Fruit fly (Drosophila melanogaster) whole organism, embryonic: ENCODE data around the gene Fibp.

Experiments used
- Awh ChIP-seq: fragments of 200-800 bp; sonication (Bioruptor generic); IDR thresholded peaks from 2 replicates; pipeline ENCODE4, ENCODE4 v1.3.6; 2022; ENCODE audit warnings: missing biosample characterization, missing genetic modification characterization
- C15 ChIP-seq: fragments of 200-800 bp; sonication (Bioruptor generic); IDR thresholded peaks from 3 replicates; pipeline ENCODE4 v1.3.6; 2022; ENCODE audit warnings: missing biosample characterization, missing genetic modification characterization
- CG10267 ChIP-seq: fragments of 200-800 bp; sonication (Bioruptor generic); optimal IDR thresholded peaks from 2 replicates; lab custom pipeline; 2018; ENCODE audit warnings: missing biosample characterization, mild to moderate bottlenecking, missing genetic modification characterization, moderate library complexity
- CG10321 ChIP-seq: fragments of 200-800 bp; sonication (Bioruptor generic); IDR thresholded peaks from 2 replicates; pipeline ENCODE4 v1.3.6; 2022; ENCODE audit warnings: missing biosample characterization, missing genetic modification characterization
- CG10959 ChIP-seq: fragments of 200-800 bp; sonication (Bioruptor generic); IDR thresholded peaks from 2 replicates; pipeline ENCODE4 v1.3.6; 2022; ENCODE audit warnings: missing biosample characterization, missing genetic modification characterization
- CG10979 ChIP-seq: fragments of 200-800 bp; sonication (Bioruptor generic); optimal IDR thresholded peaks from 2 replicates; lab custom pipeline; 2018; ENCODE audit warnings: missing biosample characterization, mild to moderate bottlenecking, missing genetic modification characterization, moderate library complexity
- CG11085 ChIP-seq: fragments of 200-800 bp; sonication (Bioruptor generic); IDR thresholded peaks from 2 replicates; pipeline ENCODE4 v1.3.6; 2022; ENCODE audit warnings: missing biosample characterization, missing genetic modification characterization
- CG12104 ChIP-seq: fragments of 200-800 bp; sonication (Bioruptor generic); optimal IDR thresholded peaks from 3 replicates; lab custom pipeline; 2016; ENCODE audit warnings: missing biosample characterization, missing genetic modification characterization
- CG14014 ChIP-seq: fragments of 200-800 bp; sonication (Bioruptor generic); IDR thresholded peaks from 2 replicates; pipeline ENCODE4 v1.3.6; 2022; ENCODE audit warnings: missing biosample characterization, missing genetic modification characterization
- CG17568 ChIP-seq: fragments of 200-800 bp; sonication (Bioruptor generic); optimal IDR thresholded peaks from 2 replicates; lab custom pipeline; 2018; ENCODE audit warnings: missing biosample characterization, mild to moderate bottlenecking, missing genetic modification characterization, moderate library complexity
- CG18262 ChIP-seq: fragments of 200-800 bp; optimal IDR thresholded peaks from 3 replicates; lab custom pipeline; 2019; ENCODE audit warnings: missing biosample characterization, mild to moderate bottlenecking, missing genetic modification characterization, moderate library complexity
- CG2889 ChIP-seq: fragments of 200-800 bp; sonication (Bioruptor generic); IDR thresholded peaks from 3 replicates; pipeline ENCODE4 v1.3.6; 2022; ENCODE audit warnings: missing biosample characterization, missing genetic modification characterization
- CG33213 ChIP-seq: fragments of 200-800 bp; sonication (Bioruptor generic); optimal IDR thresholded peaks from 3 replicates; lab custom pipeline; 2016; ENCODE audit warnings: missing biosample characterization, missing genetic modification characterization
- CG3838 ChIP-seq: fragments of 200-800 bp; sonication (Bioruptor generic); optimal IDR thresholded peaks from 3 replicates; lab custom pipeline; 2016; ENCODE audit warnings: missing biosample characterization, missing genetic modification characterization
- CG4854 ChIP-seq: fragments of 200-800 bp; sonication (Bioruptor generic); optimal IDR thresholded peaks from 2 replicates; lab custom pipeline; 2016; ENCODE audit warnings: missing biosample characterization, missing genetic modification characterization, inconsistent platforms
- CG5953 ChIP-seq: fragments of 200-800 bp; sonication (Bioruptor generic); IDR thresholded peaks from 2 replicates; pipeline ENCODE4 v1.3.6; 2022; ENCODE audit warnings: missing biosample characterization, missing genetic modification characterization
- CG6654 ChIP-seq: fragments of 200-800 bp; sonication (Bioruptor generic); optimal IDR thresholded peaks from 2 replicates; lab custom pipeline; 2017; ENCODE audit warnings: missing biosample characterization, mild to moderate bottlenecking, missing genetic modification characterization
- CG7786 ChIP-seq: fragments of 200-800 bp; sonication (Bioruptor generic); optimal IDR thresholded peaks from 2 replicates; lab custom pipeline; 2016; ENCODE audit warnings: missing biosample characterization, missing genetic modification characterization
- CG7928 ChIP-seq: fragments of 200-800 bp; sonication (Bioruptor generic); optimal IDR thresholded peaks from 2 replicates; lab custom pipeline; 2017; ENCODE audit warnings: missing biosample characterization, mild to moderate bottlenecking, missing genetic modification characterization
- CG8089 ChIP-seq: fragments of 200-800 bp; sonication (Bioruptor generic); optimal IDR thresholded peaks from 3 replicates; lab custom pipeline; 2016; ENCODE audit warnings: missing biosample characterization, missing genetic modification characterization
- Elba2 ChIP-seq: fragments of 200-800 bp; sonication (Bioruptor generic); optimal IDR thresholded peaks from 3 replicates; lab custom pipeline; 2016; ENCODE audit warnings: missing biosample characterization, missing genetic modification characterization
- Fer1 ChIP-seq: fragments of 200-800 bp; sonication (Bioruptor generic); optimal IDR thresholded peaks from 2 replicates; lab custom pipeline; 2017; ENCODE audit warnings: missing biosample characterization, mild to moderate bottlenecking, missing genetic modification characterization
- Hey ChIP-seq: fragments of 200-800 bp; sonication (Bioruptor generic); optimal IDR thresholded peaks from 3 replicates; lab custom pipeline; 2018; ENCODE audit warnings: missing biosample characterization, mild to moderate bottlenecking, missing genetic modification characterization
- Kr ChIP-seq: fragments of 200-800 bp; sonication (Bioruptor generic); optimal IDR thresholded peaks from 2 replicates; lab custom pipeline; 2017; ENCODE audit warnings: missing biosample characterization, mild to moderate bottlenecking, missing genetic modification characterization
- MESR4 ChIP-seq: fragments of 200-800 bp; sonication (Bioruptor generic); optimal IDR thresholded peaks from 2 replicates; lab custom pipeline; 2018; ENCODE audit warnings: missing biosample characterization, mild to moderate bottlenecking, missing genetic modification characterization, moderate library complexity
- Scr ChIP-seq: fragments of 200-800 bp; sonication (Bioruptor generic); IDR thresholded peaks from 2 replicates; pipeline ENCODE4 v1.3.6; 2022; ENCODE audit warnings: missing biosample characterization, missing genetic modification characterization; ENCODE audit not compliant: partially characterized antibody
- Spps ChIP-seq: fragments of 200-800 bp; sonication (Bioruptor generic); optimal IDR thresholded peaks from 2 replicates; lab custom pipeline; 2018; ENCODE audit warnings: missing biosample characterization, mild to moderate bottlenecking, missing genetic modification characterization
- Sry-β ChIP-seq: fragments of 200-800 bp; sonication (Bioruptor generic); optimal IDR thresholded peaks from 2 replicates; lab custom pipeline; 2018; ENCODE audit warnings: missing biosample characterization, mild to moderate bottlenecking, missing genetic modification characterization, moderate library complexity
- Trl ChIP-seq, 3 experiments: fragments of >200 bp in 2 of 3; fragments of 200-800 bp in 1 of 3; sonication (Bioruptor generic) in 1 of 3; optimal IDR thresholded peaks; 2 replicates in 1 of 3; 3 replicates in 2 of 3; lab custom pipeline; 2016 to 2017; ENCODE audit warnings: missing biosample characterization in 1 of 3, missing genetic modification characterization in 1 of 3
- ac ChIP-seq: fragments of 200-800 bp; sonication (Bioruptor generic); optimal IDR thresholded peaks from 3 replicates; lab custom pipeline; 2017; ENCODE audit warnings: missing biosample characterization, mild to moderate bottlenecking, missing genetic modification characterization
- ap ChIP-seq: fragments of 200-800 bp; sonication (Bioruptor generic); IDR thresholded peaks from 2 replicates; pipeline ENCODE4 v1.3.6; 2022; ENCODE audit warnings: missing biosample characterization, missing genetic modification characterization
- br ChIP-seq: fragments of >200 bp; optimal IDR thresholded peaks from 2 replicates; lab custom pipeline; 2017
- ci ChIP-seq: fragments of 200-800 bp; sonication (Bioruptor generic); IDR thresholded peaks from 3 replicates; pipeline ENCODE4 v1.3.6; 2022; ENCODE audit warnings: missing biosample characterization, missing genetic modification characterization
- corto ChIP-seq: fragments of 200-800 bp; sonication (Bioruptor generic); optimal IDR thresholded peaks from 2 replicates; lab custom pipeline; 2016; ENCODE audit warnings: missing biosample characterization, mild to moderate bottlenecking, missing genetic modification characterization, moderate library complexity
- crol ChIP-seq: fragments of 200-800 bp; sonication (Bioruptor generic); IDR thresholded peaks from 2 replicates; pipeline ENCODE4 v1.3.6; 2022; ENCODE audit warnings: missing biosample characterization, missing genetic modification characterization
- dan ChIP-seq: fragments of 200-800 bp; sonication (Bioruptor generic); IDR thresholded peaks from 2 replicates; pipeline ENCODE4 v1.3.6; 2022; ENCODE audit warnings: missing biosample characterization, missing genetic modification characterization
- dpn ChIP-seq, 2 experiments: fragments of 200-800 bp; sonication (Bioruptor generic); optimal IDR thresholded peaks; 3 replicates each; lab custom pipeline; 2016; ENCODE audit warnings: missing biosample characterization in 2 of 2, missing genetic modification characterization in 2 of 2
- emc ChIP-seq: fragments of 200-800 bp; sonication (Bioruptor generic); optimal IDR thresholded peaks from 2 replicates; lab custom pipeline; 2016; ENCODE audit warnings: missing biosample characterization, missing genetic modification characterization
- en ChIP-seq: fragments of 200-800 bp; sonication (Bioruptor generic); optimal IDR thresholded peaks from 2 replicates; lab custom pipeline; 2016; ENCODE audit warnings: missing biosample characterization, missing genetic modification characterization
- gce ChIP-seq: fragments of 200-800 bp; sonication (Bioruptor generic); IDR thresholded peaks from 3 replicates; pipeline ENCODE4 v1.3.6; 2022; ENCODE audit warnings: missing biosample characterization, missing genetic modification characterization
- jigr1 ChIP-seq: fragments of 200-800 bp; sonication (Bioruptor generic); IDR thresholded peaks from 3 replicates; pipeline ENCODE4 v1.3.6; 2022; ENCODE audit warnings: missing biosample characterization, missing genetic modification characterization
- lab ChIP-seq: fragments of 200-800 bp; sonication (Bioruptor generic); optimal IDR thresholded peaks from 3 replicates; lab custom pipeline; 2017; ENCODE audit warnings: missing biosample characterization, missing genetic modification characterization, mild to moderate bottlenecking, moderate library complexity, missing genetic modification reagents
- oc ChIP-seq: fragments of 200-800 bp; sonication (Bioruptor generic); optimal IDR thresholded peaks from 2 replicates; lab custom pipeline; 2018; ENCODE audit warnings: missing biosample characterization, mild to moderate bottlenecking, missing genetic modification characterization, moderate library complexity
- onecut ChIP-seq: fragments of 200-800 bp; sonication (Bioruptor generic); IDR thresholded peaks from 2 replicates; pipeline ENCODE4 v1.3.6; 2022; ENCODE audit warnings: missing biosample characterization, missing genetic modification characterization
- org-1 ChIP-seq: fragments of 200-800 bp; sonication (Bioruptor generic); optimal IDR thresholded peaks from 2 replicates; lab custom pipeline; 2017; ENCODE audit warnings: missing biosample characterization, missing genetic modification characterization
- otp ChIP-seq: fragments of 200-800 bp; sonication (Bioruptor generic); IDR thresholded peaks from 3 replicates; pipeline ENCODE4, ENCODE4 v1.3.6; 2022; ENCODE audit warnings: missing biosample characterization, missing genetic modification characterization
- pzg ChIP-seq: fragments of 200-800 bp; sonication (Bioruptor generic); optimal IDR thresholded peaks from 3 replicates; lab custom pipeline; 2018; ENCODE audit warnings: missing biosample characterization, mild to moderate bottlenecking, missing genetic modification characterization, moderate library complexity
- sob ChIP-seq: fragments of 200-800 bp; sonication (Bioruptor generic); IDR thresholded peaks from 2 replicates; pipeline ENCODE4 v1.3.6; 2022; ENCODE audit warnings: missing biosample characterization, missing genetic modification characterization
- sug ChIP-seq: fragments of 200-800 bp; optimal IDR thresholded peaks from 2 replicates; lab custom pipeline; 2019; ENCODE audit warnings: missing biosample characterization, mild to moderate bottlenecking, missing genetic modification characterization, moderate library complexity
- tin ChIP-seq: fragments of 200-800 bp; sonication (Bioruptor generic); optimal IDR thresholded peaks from 3 replicates; lab custom pipeline; 2016; ENCODE audit warnings: missing biosample characterization, missing genetic modification characterization
- tll ChIP-seq, 2 experiments: fragments of 200-800 bp in 1 of 2; fragments of >200 bp in 1 of 2; sonication (Bioruptor generic) in 1 of 2; optimal IDR thresholded peaks; 2 replicates each; lab custom pipeline; 2017 to 2019; ENCODE audit warnings: missing biosample characterization in 2 of 2, missing genetic modification characterization in 2 of 2, mild to moderate bottlenecking in 1 of 2, moderate library complexity in 1 of 2
- trh ChIP-seq: fragments of 200-800 bp; sonication (Bioruptor generic); optimal IDR thresholded peaks from 2 replicates; lab custom pipeline; 2016; ENCODE audit warnings: missing biosample characterization, missing genetic modification characterization
- unc-4 ChIP-seq: fragments of 200-800 bp; sonication (Bioruptor generic); IDR thresholded peaks from 2 replicates; pipeline ENCODE4 v1.3.6; 2022; ENCODE audit warnings: missing biosample characterization, missing genetic modification characterization; ENCODE audit not compliant: partially characterized antibody

Fibp gene

DNA sequence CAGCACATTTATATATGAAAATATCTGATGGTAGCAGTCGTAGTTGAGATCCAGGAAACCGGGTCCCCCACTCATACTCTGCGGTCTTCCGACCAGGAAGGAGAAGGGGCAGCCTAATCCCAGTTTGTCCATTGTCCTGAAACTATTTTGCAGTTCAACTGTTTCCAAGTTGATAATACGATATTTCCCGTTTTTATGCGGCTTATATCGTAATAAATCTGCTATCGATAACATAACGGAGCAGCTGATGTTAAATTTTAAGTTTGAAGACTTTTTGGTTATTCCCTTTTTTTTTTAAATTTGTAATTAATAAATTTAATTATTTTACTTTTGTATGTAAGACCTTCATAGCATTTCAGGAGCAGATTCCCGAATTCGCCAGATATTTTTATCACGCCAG lies 16.7 kb downstream of the Fibp start, which contains the start of gene CG14102 (continued):
- no peak for TF ChIP-seq ci (GFP tag; lab: Robert Waterston, UW)
- no peak for TF ChIP-seq crol (GFP tag; lab: Robert Waterston, UW)
- TF ChIP-seq Sry-β, result no peak
- TF ChIP-seq jigr1, result no peak
- TF ChIP-seq corto (GFP tag; lab: Kevin White, UChicago), result no peak
- TF ChIP-seq Scr (GFP tag; lab: Robert Waterston, UW), result peak; percentile 76
- TF ChIP-seq CG12104 (GFP tag; lab: Kevin White, UChicago), result no peak
- TF ChIP-seq CG10979 (tag; lab: Kevin White, UChicago), result no peak
- TF ChIP-seq dan (GFP tag; lab: Robert Waterston, UW), result no peak
- TF ChIP-seq emc (GFP tag; lab: Kevin White, UChicago), result no peak
- TF ChIP-seq Awh, result no peak
- TF ChIP-seq C15 (GFP tag; lab: Robert Waterston, UW), result no peak
- no peak for TF ChIP-seq Trl (optimal IDR thresholded peaks at IDR 0.05; lab: Kevin White, UChicago)
- no peak for TF ChIP-seq Trl (GFP tag; optimal IDR thresholded peaks at IDR 0.05; lab: Kevin White, UChicago)
- peak; percentile 67 for TF ChIP-seq unc-4 (GFP tag; lab: Robert Waterston, UW)
- TF ChIP-seq pzg (GFP tag; lab: Kevin White, UChicago), result peak; percentile 7
- TF ChIP-seq CG10321, result no peak
- no peak for TF ChIP-seq ac (GFP tag; lab: Kevin White, UChicago)
- TF ChIP-seq tin, result no peak
- TF ChIP-seq CG4854 (GFP tag; lab: Kevin White, UChicago), result no peak
- no peak for TF ChIP-seq br (lab: Kevin White, UChicago)
- no peak for TF ChIP-seq sug (tag; lab: Kevin White, UChicago)
- TF ChIP-seq dpn (GFP tag; optimal IDR thresholded peaks at IDR 0.05; lab: Kevin White, UChicago), result no peak
- no peak for TF ChIP-seq lab (GFP tag; lab: Kevin White, UChicago)
- no peak for TF ChIP-seq ap (GFP tag; lab: Robert Waterston, UW)
- no peak for TF ChIP-seq onecut (GFP tag; lab: Robert Waterston, UW)
- TF ChIP-seq otp, result no peak
- no peak for TF ChIP-seq CG5953
- no peak for TF ChIP-seq sob (GFP tag; lab: Robert Waterston, UW)
- TF ChIP-seq CG14014 (GFP tag; lab: Robert Waterston, UW), result no peak
- no peak for TF ChIP-seq CG2889 (GFP tag; lab: Robert Waterston, UW)
- no peak for TF ChIP-seq CG18262 (tag; lab: Kevin White, UChicago)
- TF ChIP-seq CG17568, result no peak
- TF ChIP-seq Spps, result no peak
- no peak for TF ChIP-seq CG10959 (GFP tag; lab: Robert Waterston, UW)
- TF ChIP-seq CG6654 (GFP tag; lab: Kevin White, UChicago), result no peak
- TF ChIP-seq CG8089 (GFP tag; lab: Kevin White, UChicago), result no peak
- TF ChIP-seq CG10267, result no peak
- TF ChIP-seq CG11085, result no peak
- TF ChIP-seq gce (GFP tag; lab: Robert Waterston, UW), result no peak
- no peak for TF ChIP-seq Hey (tag; lab: Kevin White, UChicago)
- TF ChIP-seq oc (tag; lab: Kevin White, UChicago), result no peak
- TF ChIP-seq CG7928, result no peak
- TF ChIP-seq org-1 (GFP tag; lab: Kevin White, UChicago), result no peak
- TF ChIP-seq Elba2 (GFP tag; lab: Kevin White, UChicago), result no peak
- TF ChIP-seq tll (GFP tag; optimal IDR thresholded peaks at IDR 0.05; lab: Kevin White, UChicago), result no peak
- TF ChIP-seq CG33213 (GFP tag; lab: Kevin White, UChicago), result no peak
- TF ChIP-seq CG3838 (GFP tag; lab: Kevin White, UChicago), result no peak
- no peak for TF ChIP-seq trh (GFP tag; lab: Kevin White, UChicago)
- no peak for TF ChIP-seq Kr
- no peak for TF ChIP-seq CG7786 (GFP tag; lab: Kevin White, UChicago)
- no peak for TF ChIP-seq en (GFP tag; lab: Kevin White, UChicago)
- no peak for TF ChIP-seq Fer1 (GFP tag; lab: Kevin White, UChicago)
- TF ChIP-seq MESR4, result no peak
